Fruit fly (Drosophila melanogaster): Measurements from ENCODE around the gene jumu.

Gene jumu

dm6 chr3R:10350741-10351629, 1.0 kb downstream of the jumu start (continued):
- TF ChIP-seq en (GFP tag; optimal IDR thresholded peaks at IDR 0.05) (no peak), NC2β (GFP tag; optimal IDR thresholded peaks at IDR 0.05) (peak; percentile 43), sr (GFP tag; IDR thresholded peaks at IDR 0.05) (no peak), zen2 (GFP tag; IDR thresholded peaks at IDR 0.05; ENCODE audit: partially characterized antibody) (no peak), sima (GFP tag; optimal IDR thresholded peaks at IDR 0.05) (peak; percentile 11), CG12942 (GFP tag; optimal IDR thresholded peaks at IDR 0.05) (peak; percentile 61), CG10462 (GFP tag; optimal IDR thresholded peaks at IDR 0.05) (peak; percentile 43), CG11398 (GFP tag; optimal IDR thresholded peaks at IDR 0.05) (peak; percentile 70), p53 (GFP tag; optimal IDR thresholded peaks at IDR 0.05) (no peak), Sry-β (GFP tag; optimal IDR thresholded peaks at IDR 0.05) (peak; percentile 7), tio (GFP tag; optimal IDR thresholded peaks at IDR 0.05) (peak; percentile 80), CG30020 (tag; optimal IDR thresholded peaks at IDR 0.05) (no peak), CG12769 (tag; optimal IDR thresholded peaks at IDR 0.05) (peak; percentile 43), bbx (GFP tag; IDR thresholded peaks at IDR 0.05; ENCODE audit: partially characterized antibody) (no peak), Ravus (GFP tag; IDR thresholded peaks at IDR 0.05) (no peak), Opbp (GFP tag; IDR thresholded peaks at IDR 0.05; ENCODE audit: partially characterized antibody) (no peak), CG14965 (GFP tag; optimal IDR thresholded peaks at IDR 0.05; ENCODE audit: borderline replicate concordance) (no peak), CG1647 (GFP tag; optimal IDR thresholded peaks at IDR 0.05) (peak; percentile 1), Lhr (GFP tag; optimal IDR thresholded peaks at IDR 0.05) (no peak), ab (GFP tag; optimal IDR thresholded peaks at IDR 0.05) (no peak), br (optimal IDR thresholded peaks at IDR 0.05) (no peak), ems (GFP tag; optimal IDR thresholded peaks at IDR 0.05) (peak; percentile 76), dimm (GFP tag; IDR thresholded peaks at IDR 0.05) (no peak), HmgD (GFP tag; optimal IDR thresholded peaks at IDR 0.05) (no peak), MESR4 (GFP tag; optimal IDR thresholded peaks at IDR 0.05) (no peak), h (optimal IDR thresholded peaks at IDR 0.05) (no peak), Pdp1 (GFP tag; optimal IDR thresholded peaks at IDR 0.05) (peak; percentile 41 to 72), abd-A (tag; optimal IDR thresholded peaks at IDR 0.05) (peak; percentile 91), CG11560 (tag; IDR thresholded peaks at IDR 0.05) (no peak), CG13287 (GFP tag; IDR thresholded peaks at IDR 0.05; ENCODE audit: partially characterized antibody) (no peak), chif (GFP tag; optimal IDR thresholded peaks at IDR 0.05) (peak; percentile 12 to 49), bsh (GFP tag; optimal IDR thresholded peaks at IDR 0.05) (peak in 1 of 2 experiments; percentile 55), CG7987 (GFP tag; optimal IDR thresholded peaks at IDR 0.05) (peak; percentile 71), CG10147 (GFP tag; optimal IDR thresholded peaks at IDR 0.05) (peak; percentile 82), cad (GFP tag; optimal IDR thresholded peaks at IDR 0.05) (no peak), hth (optimal IDR thresholded peaks at IDR 0.05) (no peak), nau (GFP tag; optimal IDR thresholded peaks at IDR 0.05) (peak; percentile 55), HLH54F (GFP tag; optimal IDR thresholded peaks at IDR 0.05) (peak; percentile 82), HLHmδ (GFP tag; optimal IDR thresholded peaks at IDR 0.05) (peak; percentile 93), pfk (GFP tag; optimal IDR thresholded peaks at IDR 0.05) (peak; percentile 71), psq (GFP tag; optimal IDR thresholded peaks at IDR 0.05) (peak; percentile 23), lov (optimal IDR thresholded peaks at IDR 0.05) (no peak), lov (GFP tag; IDR thresholded peaks at IDR 0.05) (no peak), CG4328 (GFP tag; optimal IDR thresholded peaks at IDR 0.05) (peak; percentile 68), Meics (GFP tag; optimal IDR thresholded peaks at IDR 0.05) (peak; percentile 93), CG30431 (GFP tag; optimal IDR thresholded peaks at IDR 0.05) (peak; percentile 52), gcm (GFP tag; optimal IDR thresholded peaks at IDR 0.05) (peak; percentile 52), chm (GFP tag; IDR thresholded peaks at IDR 0.05) (no peak), HHEX (GFP tag; optimal IDR thresholded peaks at IDR 0.05) (peak; percentile 85)
